Worm (Caenorhabditis elegans) whole organism, L1 larva: ENCODE data around the gene sir-2.2.
A peak's percentile ranks its signal among the peaks of the same experiment; 100 is the strongest.

Experiments
- C04F5.9 ChIP-seq: sonication (generic microtip); optimal IDR thresholded peaks from 2 replicates; lab custom pipeline; 2016; ENCODE audit warnings: missing genetic modification characterization, missing compliant biosample characterization
- C16A3.4 ChIP-seq: fragments of 150-350 bp; optimal IDR thresholded peaks from 2 replicates; lab custom pipeline; 2014; ENCODE audit warnings: missing biosample characterization, missing genetic modification characterization
- C34B4.2 ChIP-seq: sonication (generic microtip); optimal IDR thresholded peaks from 2 replicates; lab custom pipeline; 2017; ENCODE audit warnings: mild to moderate bottlenecking, missing genetic modification characterization, missing compliant biosample characterization
- F16B12.6 ChIP-seq: fragments of 150-350 bp; optimal IDR thresholded peaks from 2 replicates; lab custom pipeline; 2014; ENCODE audit warnings: missing biosample characterization, missing genetic modification characterization
- aha-1 ChIP-seq: fragments of 150-350 bp; optimal IDR thresholded peaks from 2 replicates; lab custom pipeline; 2014; ENCODE audit warnings: missing biosample characterization, missing genetic modification characterization
- alr-1 ChIP-seq: fragments of 200-800 bp; sonication (Bioruptor generic); optimal IDR thresholded peaks from 2 replicates; lab custom pipeline; 2018; ENCODE audit warnings: borderline replicate concordance, mild to moderate bottlenecking, missing genetic modification characterization, missing compliant biosample characterization
- aly-2 ChIP-seq: fragments of 150-350 bp; optimal IDR thresholded peaks from 2 replicates; lab custom pipeline; 2014; ENCODE audit warnings: missing biosample characterization, missing genetic modification characterization
- blmp-1 ChIP-seq: fragments of 150-350 bp; optimal IDR thresholded peaks from 2 replicates; lab custom pipeline; 2014; ENCODE audit warnings: missing biosample characterization, missing genetic modification characterization
- ceh-82 ChIP-seq, 3 experiments: fragments of 150-350 bp in 1 of 3; sonication (generic microtip) in 2 of 3; optimal IDR thresholded peaks; 2 replicates each; lab custom pipeline; 2014 to 2017; ENCODE audit warnings: missing biosample characterization in 3 of 3, missing genetic modification characterization in 3 of 3
- ceh-88 ChIP-seq: fragments of 200-800 bp; sonication (Bioruptor generic); IDR thresholded peaks from 2 replicates; pipeline ENCODE4 v1.3.6; 2022; ENCODE audit warnings: missing genetic modification characterization, missing compliant biosample characterization
- ceh-90 ChIP-seq: sonication (generic microtip); optimal IDR thresholded peaks from 2 replicates; lab custom pipeline; 2016; ENCODE audit warnings: missing genetic modification characterization, missing compliant biosample characterization
- efl-3 ChIP-seq: fragments of 200-800 bp; sonication (Bioruptor generic); optimal IDR thresholded peaks from 2 replicates; lab custom pipeline; 2018; ENCODE audit warnings: mild to moderate bottlenecking, missing genetic modification characterization, missing compliant biosample characterization
- egl-13 ChIP-seq: sonication (generic microtip); optimal IDR thresholded peaks from 2 replicates; lab custom pipeline; 2016; ENCODE audit warnings: missing genotype, missing genetic modification reagents, missing genetic modification characterization, missing compliant biosample characterization
- elt-2 ChIP-seq: sonication (generic microtip); optimal IDR thresholded peaks from 2 replicates; lab custom pipeline; 2016; ENCODE audit warnings: missing genetic modification characterization, mild to moderate bottlenecking, inconsistent platforms, missing compliant biosample characterization, missing genetic modification reagents
- fkh-4 ChIP-seq: sonication (generic microtip); optimal IDR thresholded peaks from 2 replicates; lab custom pipeline; 2016; ENCODE audit warnings: missing compliant biosample characterization, missing genetic modification characterization, borderline replicate concordance
- grh-1 ChIP-seq: fragments of 200-800 bp; sonication (Bioruptor generic); IDR thresholded peaks from 2 replicates; pipeline ENCODE4 v1.3.6; 2022; ENCODE audit warnings: missing genetic modification reagents, missing genetic modification characterization, missing compliant biosample characterization
- hlh-17 ChIP-seq: fragments of 200-800 bp; sonication (Bioruptor generic); optimal IDR thresholded peaks from 2 replicates; lab custom pipeline; 2018; ENCODE audit warnings: missing genetic modification characterization, mild to moderate bottlenecking, missing compliant biosample characterization, moderate library complexity, borderline replicate concordance
- hlh-4 ChIP-seq: sonication (generic microtip); optimal IDR thresholded peaks from 2 replicates; lab custom pipeline; 2016; ENCODE audit warnings: mild to moderate bottlenecking, missing genetic modification characterization, missing compliant biosample characterization
- hpl-2 ChIP-seq: fragments of 150-350 bp; optimal IDR thresholded peaks from 2 replicates; lab custom pipeline; 2014; ENCODE audit warnings: missing biosample characterization, missing genetic modification reagents, missing genetic modification characterization
- jun-1 ChIP-seq: fragments of 150-350 bp; optimal IDR thresholded peaks from 2 replicates; lab custom pipeline; 2014; ENCODE audit warnings: missing biosample characterization, missing genetic modification reagents, missing genetic modification characterization
- lin-13 ChIP-seq: fragments of 150-350 bp; optimal IDR thresholded peaks from 2 replicates; lab custom pipeline; 2014; ENCODE audit warnings: missing biosample characterization, missing genetic modification reagents, missing genetic modification characterization
- lin-14 ChIP-seq: fragments of 200-800 bp; sonication (Bioruptor generic); optimal IDR thresholded peaks from 2 replicates; lab custom pipeline; 2018; ENCODE audit warnings: mild to moderate bottlenecking, missing genetic modification characterization, moderate library complexity, missing compliant biosample characterization
- lin-15B ChIP-seq: fragments of 150-350 bp; sonication (generic microtip); optimal IDR thresholded peaks from 3 replicates; lab custom pipeline; 2014; ENCODE audit warnings: missing biosample characterization, missing genetic modification characterization
- lin-39 ChIP-seq: fragments of 150-350 bp; optimal IDR thresholded peaks from 2 replicates; lab custom pipeline; 2014; ENCODE audit warnings: missing biosample characterization, missing genetic modification reagents, missing genetic modification characterization
- lir-3 ChIP-seq: sonication (generic microtip); optimal IDR thresholded peaks from 2 replicates; lab custom pipeline; 2016; ENCODE audit warnings: mild to moderate bottlenecking, missing genetic modification characterization, moderate library complexity, missing compliant biosample characterization; ENCODE audit not compliant: poor library complexity
- lsy-2 ChIP-seq, 2 experiments: fragments of 150-350 bp; optimal IDR thresholded peaks; 2 replicates each; lab custom pipeline; 2014; ENCODE audit warnings: missing biosample characterization in 2 of 2, missing genetic modification characterization in 2 of 2
- mep-1 ChIP-seq: fragments of 150-350 bp; optimal IDR thresholded peaks from 2 replicates; lab custom pipeline; 2014; ENCODE audit warnings: missing biosample characterization, missing genetic modification characterization
- nhr-11 ChIP-seq: fragments of 150-350 bp; optimal IDR thresholded peaks from 2 replicates; lab custom pipeline; 2014; ENCODE audit warnings: missing biosample characterization, missing genetic modification characterization
- nhr-12 ChIP-seq: sonication (generic microtip); optimal IDR thresholded peaks from 2 replicates; lab custom pipeline; 2017; ENCODE audit warnings: missing biosample characterization, missing genetic modification characterization
- nhr-19 ChIP-seq: fragments of 200-800 bp; sonication (Bioruptor generic); conservative IDR thresholded peaks from 2 replicates; pipeline ENCODE4 v1.3.6; 2022; ENCODE audit warnings: missing genetic modification characterization, missing compliant biosample characterization
- nhr-20 ChIP-seq: sonication (generic microtip); optimal IDR thresholded peaks from 2 replicates; lab custom pipeline; 2016; ENCODE audit warnings: mild to moderate bottlenecking, missing genetic modification characterization, missing compliant biosample characterization
- nhr-237 ChIP-seq: fragments of 150-350 bp; optimal IDR thresholded peaks from 2 replicates; lab custom pipeline; 2014; ENCODE audit warnings: missing biosample characterization, missing genetic modification characterization
- nhr-71 ChIP-seq: sonication (generic microtip); optimal IDR thresholded peaks from 2 replicates; lab custom pipeline; 2016; ENCODE audit warnings: mild to moderate bottlenecking, missing genetic modification characterization, moderate library complexity, missing compliant biosample characterization
- nhr-76 ChIP-seq: sonication (generic microtip); optimal IDR thresholded peaks from 2 replicates; lab custom pipeline; 2017; ENCODE audit warnings: missing biosample characterization, missing genetic modification characterization
- nhr-84 ChIP-seq: sonication (generic microtip); optimal IDR thresholded peaks from 2 replicates; lab custom pipeline; 2017; ENCODE audit warnings: missing biosample characterization, missing genetic modification characterization
- nhr-85 ChIP-seq: sonication (generic microtip); peaks from one replicate; lab custom pipeline; 2016; ENCODE audit warnings: missing genetic modification characterization, inconsistent platforms, missing compliant biosample characterization
- rnt-1 ChIP-seq: sonication (generic microtip); optimal IDR thresholded peaks from 2 replicates; lab custom pipeline; 2016; ENCODE audit warnings: mild to moderate bottlenecking, missing genetic modification characterization, moderate library complexity, missing compliant biosample characterization
- snu-23 ChIP-seq: sonication (generic microtip); optimal IDR thresholded peaks from 2 replicates; lab custom pipeline; 2016; ENCODE audit warnings: missing genetic modification characterization, missing compliant biosample characterization
- sox-4 ChIP-seq: sonication (generic microtip); optimal IDR thresholded peaks from 2 replicates; lab custom pipeline; 2016; ENCODE audit warnings: missing genetic modification characterization, missing compliant biosample characterization
- swsn-7 ChIP-seq: sonication (generic microtip); optimal IDR thresholded peaks from 2 replicates; lab custom pipeline; 2016; ENCODE audit warnings: missing genetic modification characterization, missing compliant biosample characterization
- tlp-1 ChIP-seq: fragments of 150-350 bp; optimal IDR thresholded peaks from 2 replicates; lab custom pipeline; 2014; ENCODE audit warnings: missing biosample characterization, missing genetic modification characterization
- unc-30 ChIP-seq: sonication (generic microtip); optimal IDR thresholded peaks from 2 replicates; lab custom pipeline; 2017; ENCODE audit warnings: missing biosample characterization, missing genetic modification characterization
- unc-62 ChIP-seq: fragments of 150-350 bp; optimal IDR thresholded peaks from 2 replicates; lab custom pipeline; 2014; ENCODE audit warnings: missing biosample characterization, missing genetic modification reagents, missing genetic modification characterization
- unc-86 ChIP-seq: sonication (generic microtip); optimal IDR thresholded peaks from 2 replicates; lab custom pipeline; 2016; ENCODE audit warnings: missing genetic modification characterization, missing compliant biosample characterization
- unc-98 ChIP-seq: fragments of 200-800 bp; sonication (Bioruptor generic); IDR thresholded peaks from 2 replicates; pipeline ENCODE4 v1.3.6; 2022; ENCODE audit warnings: missing genetic modification characterization, missing compliant biosample characterization
- vab-15 ChIP-seq: sonication (generic microtip); optimal IDR thresholded peaks from 2 replicates; lab custom pipeline; 2017; ENCODE audit warnings: missing genotype, mild to moderate bottlenecking, missing genetic modification characterization, missing compliant biosample characterization
- xbp-1 ChIP-seq: sonication (generic microtip); optimal IDR thresholded peaks from 2 replicates; lab custom pipeline; 2016; ENCODE audit warnings: missing genetic modification characterization, missing compliant biosample characterization
- zip-4 ChIP-seq: fragments of 200-800 bp; sonication (Bioruptor generic); optimal IDR thresholded peaks from 2 replicates; lab custom pipeline; 2018; ENCODE audit warnings: mild to moderate bottlenecking, missing genetic modification characterization, moderate library complexity, missing compliant biosample characterization
- ztf-4 ChIP-seq: fragments of 150-350 bp; optimal IDR thresholded peaks from 2 replicates; lab custom pipeline; 2014; ENCODE audit warnings: missing biosample characterization, missing genetic modification characterization

Gene sir-2.2

DNA sequence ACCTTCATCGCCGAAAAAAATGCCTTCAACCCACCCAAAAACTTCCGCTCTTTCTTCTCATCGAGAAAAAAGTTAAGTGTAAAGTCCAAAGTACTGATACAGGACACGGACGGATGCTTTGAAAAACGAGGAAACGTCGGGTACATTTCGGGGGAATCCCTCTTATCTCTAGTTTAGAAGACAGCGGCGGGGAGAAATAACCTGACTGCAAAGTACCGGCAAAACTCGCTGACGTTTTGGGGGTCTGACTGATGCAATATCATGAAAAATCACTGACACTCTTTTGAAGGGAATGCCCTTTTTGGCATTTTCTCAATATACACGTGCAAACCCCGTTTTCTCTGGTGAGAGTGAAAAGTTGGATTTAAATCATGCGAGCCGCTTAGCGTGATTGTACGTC lies 28.6 kb downstream of the sir-2.2 start (continued):
- TF ChIP-seq unc-30 (tag; lab: Kevin White, UChicago) (no peak), nhr-11 (tag; lab: Kevin White, UChicago) (peak; percentile 20), fkh-4 (no peak), hlh-4 (no peak)

DNA sequence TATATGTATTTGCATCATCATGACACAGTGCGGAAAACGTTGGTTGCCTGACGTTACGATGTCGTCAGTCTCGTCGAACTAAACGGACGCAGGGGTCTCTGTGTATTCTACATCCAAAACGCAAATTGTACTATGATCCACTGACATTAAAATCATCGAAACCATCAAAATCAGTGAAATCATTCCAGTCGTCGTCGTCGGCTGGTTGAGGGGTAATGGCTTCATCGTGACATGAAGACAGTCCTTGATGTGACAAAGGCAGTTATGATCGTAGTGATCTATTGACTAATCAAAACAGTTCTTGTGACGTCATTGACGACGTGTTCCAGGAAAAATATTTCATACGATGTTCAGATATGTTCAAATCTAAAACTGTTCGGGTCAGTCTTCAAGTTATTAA lies 29.8 kb downstream of the sir-2.2 start:
- no peak for TF ChIP-seq lin-15B (tag; lab: Kevin White, UChicago)
- peak; percentile 33 for TF ChIP-seq snu-23 (GFP tag; lab: Kevin White, UChicago)
- no peak for TF ChIP-seq alr-1 (tag; lab: Kevin White, UChicago)
- TF ChIP-seq nhr-71 = peak; percentile 20
- TF ChIP-seq blmp-1 (tag; lab: Kevin White, UChicago) = peak; percentile 84
- peak; percentile 33 for TF ChIP-seq nhr-19 (GFP tag; lab: Robert Waterston, UW)
- peak; percentile 42 for TF ChIP-seq nhr-20 (tag; lab: Kevin White, UChicago)
- TF ChIP-seq nhr-85 (tag; lab: Kevin White, UChicago) = peak; percentile 56

DNA sequence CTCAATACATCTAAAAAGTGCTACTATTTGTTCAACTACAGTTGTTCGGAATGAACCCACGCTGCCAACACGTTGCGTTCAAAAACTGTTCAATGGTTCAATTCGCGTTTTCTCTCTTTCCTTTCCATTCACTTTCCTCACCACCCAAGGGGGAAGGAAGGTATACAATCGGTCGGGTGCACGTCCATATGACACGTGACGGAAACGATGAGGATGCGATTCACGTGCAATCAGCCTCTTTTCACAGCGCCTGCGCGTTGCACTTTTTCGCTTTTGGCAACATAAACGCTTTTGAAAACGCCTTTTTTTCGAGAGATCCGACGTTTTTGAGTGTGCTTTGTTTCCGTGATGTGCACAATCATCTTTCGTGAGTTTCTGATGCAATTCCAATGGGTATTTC lies 30.7 kb downstream of the sir-2.2 start:
- no peak for TF ChIP-seq hlh-17
- no peak for TF ChIP-seq unc-98 (GFP tag; lab: Robert Waterston, UW)
- no peak for TF ChIP-seq unc-62 (GFP tag; lab: Kevin White, UChicago)
- TF ChIP-seq hpl-2 (GFP tag; lab: Kevin White, UChicago) = no peak
- TF ChIP-seq C16A3.4 (tag; lab: Kevin White, UChicago) = peak; percentile 84
- TF ChIP-seq lsy-2 (tag; optimal IDR thresholded peaks at IDR 0.05; lab: Kevin White, UChicago) = peak; percentile 58 to 79
- no peak for TF ChIP-seq efl-3 (GFP tag; lab: Kevin White, UChicago)
- TF ChIP-seq lin-39 (tag; lab: Kevin White, UChicago) = no peak
- TF ChIP-seq lin-13 (GFP tag; lab: Kevin White, UChicago) = peak; percentile 63
- TF ChIP-seq grh-1 (GFP tag; lab: Robert Waterston, UW) = peak; percentile 76
- no peak for TF ChIP-seq nhr-84 (tag; lab: Kevin White, UChicago)
- TF ChIP-seq unc-30 (tag; lab: Kevin White, UChicago) = no peak
- TF ChIP-seq C34B4.2 (tag; lab: Kevin White, UChicago) = no peak
- no peak for TF ChIP-seq F16B12.6 (tag; lab: Kevin White, UChicago)
- no peak for TF ChIP-seq lin-15B (tag; lab: Kevin White, UChicago)
- no peak for TF ChIP-seq nhr-76 (tag; lab: Kevin White, UChicago)
- TF ChIP-seq ceh-82 (tag; optimal IDR thresholded peaks at IDR 0.05; lab: Kevin White, UChicago) = peak; percentile 1 to 53 (median 49)
- TF ChIP-seq nhr-11 (tag; lab: Kevin White, UChicago) = peak; percentile 81
- peak; percentile 84 for TF ChIP-seq ztf-4
- peak; percentile 28 for TF ChIP-seq unc-86 (tag; lab: Kevin White, UChicago)
- peak; percentile 84 for TF ChIP-seq jun-1 (tag; lab: Kevin White, UChicago)
- peak; percentile 74 for TF ChIP-seq aha-1 (tag; lab: Kevin White, UChicago)
- no peak for TF ChIP-seq hlh-4
- peak; percentile 68 for TF ChIP-seq rnt-1 (tag; lab: Kevin White, UChicago)
- peak; percentile 32; the same call in 1 of the 2 replicates for TF ChIP-seq ceh-88
- TF ChIP-seq ceh-90 (tag; lab: Kevin White, UChicago) = no peak
- TF ChIP-seq zip-4 (GFP tag; lab: Kevin White, UChicago) = peak; percentile 24
- peak; percentile 69 for TF ChIP-seq xbp-1 (tag; lab: Kevin White, UChicago)
- peak; percentile 97 for TF ChIP-seq nhr-71
- TF ChIP-seq lin-14 (GFP tag; lab: Kevin White, UChicago) = peak; percentile 97
- TF ChIP-seq C04F5.9 (tag; lab: Kevin White, UChicago) = peak; percentile 53
- no peak for TF ChIP-seq aly-2 (tag; lab: Kevin White, UChicago)
- peak; percentile 98 for TF ChIP-seq nhr-85 (tag; lab: Kevin White, UChicago)
- TF ChIP-seq nhr-237 (tag; lab: Kevin White, UChicago) = peak; percentile 70
- TF ChIP-seq swsn-7 (tag; lab: Kevin White, UChicago) = peak; percentile 71
- TF ChIP-seq nhr-12 = no peak
- peak; percentile 76 for TF ChIP-seq mep-1
- TF ChIP-seq vab-15 = no peak
- peak; percentile 74 for TF ChIP-seq sox-4 (tag; lab: Kevin White, UChicago)
- TF ChIP-seq egl-13 = no peak
- TF ChIP-seq elt-2 = peak; percentile 82
- peak; percentile 53 for TF ChIP-seq lir-3
- TF ChIP-seq tlp-1 = no peak
